Fruit fly (Drosophila melanogaster) whole organism, embryonic: ENCODE data around the gene CG42827.
A peak's percentile ranks its signal among the peaks of the same experiment; 100 is the strongest.

Source experiments
- ATbp ChIP-seq: fragments of 200-800 bp; sonication (Bioruptor generic); optimal IDR thresholded peaks from 2 replicates; lab custom pipeline; 2017; ENCODE audit warnings: missing biosample characterization, mild to moderate bottlenecking, missing genetic modification characterization, missing genetic modification reagents
- Bdp1 ChIP-seq: fragments of 200-800 bp; sonication (Bioruptor generic); optimal IDR thresholded peaks from 3 replicates; lab custom pipeline; 2016; ENCODE audit warnings: missing biosample characterization, missing genetic modification characterization
- CG10462 ChIP-seq: fragments of 200-800 bp; sonication (Bioruptor generic); optimal IDR thresholded peaks from 2 replicates; lab custom pipeline; 2016; ENCODE audit warnings: missing biosample characterization, missing genetic modification characterization
- CG12744 ChIP-seq: fragments of 200-800 bp; sonication (Bioruptor generic); optimal IDR thresholded peaks from 2 replicates; lab custom pipeline; 2016; ENCODE audit warnings: missing biosample characterization, missing genetic modification characterization
- CG13296 ChIP-seq: fragments of 200-800 bp; sonication (Bioruptor generic); optimal IDR thresholded peaks from 3 replicates; lab custom pipeline; 2018; ENCODE audit warnings: missing biosample characterization, mild to moderate bottlenecking, missing genetic modification characterization
- CG1647 ChIP-seq: fragments of 200-800 bp; sonication (Bioruptor generic); optimal IDR thresholded peaks from 3 replicates; lab custom pipeline; 2016; ENCODE audit warnings: missing biosample characterization, missing genetic modification characterization
- CG17186 ChIP-seq: fragments of 200-800 bp; sonication (Bioruptor generic); optimal IDR thresholded peaks from 3 replicates; lab custom pipeline; 2017; ENCODE audit warnings: missing biosample characterization, missing genetic modification reagents, missing genetic modification characterization
- CG17328 ChIP-seq: fragments of 200-800 bp; sonication (Bioruptor generic); IDR thresholded peaks from 2 replicates; pipeline ENCODE4 v1.3.6; 2022; ENCODE audit warnings: missing biosample characterization, missing genetic modification characterization
- CG17385 ChIP-seq: fragments of 200-800 bp; sonication (Bioruptor generic); optimal IDR thresholded peaks from 3 replicates; lab custom pipeline; 2018; ENCODE audit warnings: missing biosample characterization, mild to moderate bottlenecking, missing genetic modification characterization
- CG2678 ChIP-seq: fragments of 200-800 bp; sonication (Bioruptor generic); optimal IDR thresholded peaks from 3 replicates; lab custom pipeline; 2019; ENCODE audit warnings: missing biosample characterization, mild to moderate bottlenecking, missing genetic modification characterization, moderate library complexity
- CG32767 ChIP-seq: fragments of 200-800 bp; sonication (Bioruptor generic); IDR thresholded peaks from 2 replicates; pipeline ENCODE4 v1.3.6; 2022; ENCODE audit warnings: missing biosample characterization, missing genetic modification characterization
- CG34422 ChIP-seq: fragments of 200-800 bp; sonication (Bioruptor generic); IDR thresholded peaks from 3 replicates; pipeline ENCODE4 v1.3.6; 2022; ENCODE audit warnings: missing biosample characterization, missing genetic modification characterization
- CG4360 ChIP-seq: fragments of 200-800 bp; sonication (Bioruptor generic); IDR thresholded peaks from 2 replicates; pipeline ENCODE4 v1.3.6; 2022; ENCODE audit warnings: missing biosample characterization, missing genetic modification characterization
- CG4820 ChIP-seq: fragments of 200-800 bp; sonication (Bioruptor generic); optimal IDR thresholded peaks from 3 replicates; lab custom pipeline; 2016; ENCODE audit warnings: missing biosample characterization, missing genetic modification characterization
- CG5953 ChIP-seq: fragments of 200-800 bp; sonication (Bioruptor generic); IDR thresholded peaks from 2 replicates; pipeline ENCODE4 v1.3.6; 2022; ENCODE audit warnings: missing biosample characterization, missing genetic modification characterization
- CG6791 ChIP-seq: fragments of 200-800 bp; sonication (Bioruptor generic); IDR thresholded peaks from 3 replicates; pipeline ENCODE4 v1.3.6; 2022; ENCODE audit warnings: missing biosample characterization, missing genetic modification characterization; ENCODE audit not compliant: partially characterized antibody
- CG8281 ChIP-seq: fragments of 200-800 bp; sonication (Bioruptor generic); optimal IDR thresholded peaks from 2 replicates; lab custom pipeline; 2018; ENCODE audit warnings: missing biosample characterization, mild to moderate bottlenecking, missing genetic modification characterization, moderate library complexity
- CG8388 ChIP-seq: fragments of 200-800 bp; sonication (Bioruptor generic); optimal IDR thresholded peaks from 2 replicates; lab custom pipeline; 2019; ENCODE audit warnings: missing biosample characterization, mild to moderate bottlenecking, missing genetic modification characterization, moderate library complexity
- Ets65A ChIP-seq: fragments of 200-800 bp; sonication (Bioruptor generic); peaks from one replicate; lab custom pipeline; 2016; ENCODE audit warnings: missing biosample characterization, missing genetic modification characterization
- GATAe ChIP-seq: fragments of 200-800 bp; sonication (Bioruptor generic); conservative IDR thresholded peaks from 2 replicates; pipeline ENCODE4 v1.3.6; 2022; ENCODE audit warnings: missing biosample characterization, missing genetic modification characterization
- H15 ChIP-seq: fragments of 200-800 bp; sonication (Bioruptor generic); IDR thresholded peaks from 3 replicates; pipeline ENCODE4 v1.3.6; 2022; ENCODE audit warnings: missing biosample characterization, missing genetic modification characterization
- Hey ChIP-seq: fragments of 200-800 bp; sonication (Bioruptor generic); optimal IDR thresholded peaks from 3 replicates; lab custom pipeline; 2018; ENCODE audit warnings: missing biosample characterization, mild to moderate bottlenecking, missing genetic modification characterization
- Hsf ChIP-seq: fragments of 200-800 bp; sonication (Bioruptor generic); optimal IDR thresholded peaks from 3 replicates; lab custom pipeline; 2016; ENCODE audit warnings: missing biosample characterization, missing genetic modification characterization
- Kr ChIP-seq: fragments of 200-800 bp; sonication (Bioruptor generic); optimal IDR thresholded peaks from 2 replicates; lab custom pipeline; 2017; ENCODE audit warnings: missing biosample characterization, mild to moderate bottlenecking, missing genetic modification characterization
- Myb ChIP-seq: fragments of 200-800 bp; sonication (Bioruptor generic); optimal IDR thresholded peaks from 2 replicates; lab custom pipeline; 2016; ENCODE audit warnings: missing biosample characterization, missing genetic modification characterization
- Spps ChIP-seq: fragments of 200-800 bp; sonication (Bioruptor generic); optimal IDR thresholded peaks from 2 replicates; lab custom pipeline; 2018; ENCODE audit warnings: missing biosample characterization, mild to moderate bottlenecking, missing genetic modification characterization
- Xrp1 ChIP-seq: fragments of 200-800 bp; sonication (Bioruptor generic); IDR thresholded peaks from 2 replicates; pipeline ENCODE4 v1.3.6; 2022; ENCODE audit warnings: missing biosample characterization, missing genetic modification characterization
- crp ChIP-seq, 2 experiments: fragments of 200-800 bp; sonication (Bioruptor generic); optimal IDR thresholded peaks; 2 replicates in 1 of 2; 3 replicates in 1 of 2; lab custom pipeline; 2017; ENCODE audit warnings: missing biosample characterization in 2 of 2, missing genetic modification characterization in 2 of 2, mild to moderate bottlenecking in 1 of 2, moderate library complexity in 1 of 2
- dmrt11E ChIP-seq: fragments of 200-800 bp; sonication (Bioruptor generic); optimal IDR thresholded peaks from 3 replicates; lab custom pipeline; 2018; ENCODE audit warnings: missing biosample characterization, mild to moderate bottlenecking, missing genetic modification characterization, moderate library complexity
- fd64A ChIP-seq: fragments of 200-800 bp; sonication (Bioruptor generic); optimal IDR thresholded peaks from 3 replicates; lab custom pipeline; 2018; ENCODE audit warnings: missing biosample characterization, mild to moderate bottlenecking, missing genetic modification characterization
- grau ChIP-seq: fragments of 200-800 bp; optimal IDR thresholded peaks from 3 replicates; lab custom pipeline; 2019; ENCODE audit warnings: missing biosample characterization, mild to moderate bottlenecking, missing genetic modification characterization, moderate library complexity
- nom ChIP-seq: fragments of 200-800 bp; sonication (Bioruptor generic); optimal IDR thresholded peaks from 2 replicates; lab custom pipeline; 2017; ENCODE audit warnings: missing biosample characterization, missing genetic modification characterization, mild to moderate bottlenecking, moderate library complexity, missing genetic modification reagents
- row ChIP-seq: fragments of 200-800 bp; sonication (Bioruptor generic); IDR thresholded peaks from 3 replicates; pipeline ENCODE4 v1.3.6; 2022; ENCODE audit warnings: missing biosample characterization, missing genetic modification characterization
- sima ChIP-seq: fragments of 200-800 bp; sonication (Bioruptor generic); optimal IDR thresholded peaks from 2 replicates; lab custom pipeline; 2016; ENCODE audit warnings: missing biosample characterization, missing genetic modification characterization
- sqz ChIP-seq: fragments of 200-800 bp; sonication (Bioruptor generic); optimal IDR thresholded peaks from 3 replicates; lab custom pipeline; 2018; ENCODE audit warnings: missing biosample characterization, mild to moderate bottlenecking, missing genetic modification characterization
- stwl ChIP-seq: fragments of 200-800 bp; sonication (Bioruptor generic); optimal IDR thresholded peaks from 3 replicates; lab custom pipeline; 2018; ENCODE audit warnings: missing biosample characterization, mild to moderate bottlenecking, missing genetic modification characterization, moderate library complexity
- tap ChIP-seq: fragments of 200-800 bp; optimal IDR thresholded peaks from 3 replicates; lab custom pipeline; 2019; ENCODE audit warnings: missing biosample characterization, mild to moderate bottlenecking, missing genetic modification characterization, moderate library complexity
- tgo ChIP-seq: fragments of 200-800 bp; sonication (Bioruptor generic); IDR thresholded peaks from 3 replicates; pipeline ENCODE4 v1.3.6; 2022; ENCODE audit warnings: missing biosample characterization, missing genetic modification characterization
- tll ChIP-seq, 2 experiments: fragments of 200-800 bp in 1 of 2; fragments of >200 bp in 1 of 2; sonication (Bioruptor generic) in 1 of 2; optimal IDR thresholded peaks; 2 replicates each; lab custom pipeline; 2017 to 2019; ENCODE audit warnings: missing biosample characterization in 2 of 2, missing genetic modification characterization in 2 of 2, mild to moderate bottlenecking in 1 of 2, moderate library complexity in 1 of 2
- zfh1 ChIP-seq: fragments of 200-800 bp; sonication (Bioruptor generic); IDR thresholded peaks from 3 replicates; pipeline ENCODE4 v1.3.6; 2022; ENCODE audit warnings: missing biosample characterization, missing genetic modification characterization

CG42827 gene

DNA sequence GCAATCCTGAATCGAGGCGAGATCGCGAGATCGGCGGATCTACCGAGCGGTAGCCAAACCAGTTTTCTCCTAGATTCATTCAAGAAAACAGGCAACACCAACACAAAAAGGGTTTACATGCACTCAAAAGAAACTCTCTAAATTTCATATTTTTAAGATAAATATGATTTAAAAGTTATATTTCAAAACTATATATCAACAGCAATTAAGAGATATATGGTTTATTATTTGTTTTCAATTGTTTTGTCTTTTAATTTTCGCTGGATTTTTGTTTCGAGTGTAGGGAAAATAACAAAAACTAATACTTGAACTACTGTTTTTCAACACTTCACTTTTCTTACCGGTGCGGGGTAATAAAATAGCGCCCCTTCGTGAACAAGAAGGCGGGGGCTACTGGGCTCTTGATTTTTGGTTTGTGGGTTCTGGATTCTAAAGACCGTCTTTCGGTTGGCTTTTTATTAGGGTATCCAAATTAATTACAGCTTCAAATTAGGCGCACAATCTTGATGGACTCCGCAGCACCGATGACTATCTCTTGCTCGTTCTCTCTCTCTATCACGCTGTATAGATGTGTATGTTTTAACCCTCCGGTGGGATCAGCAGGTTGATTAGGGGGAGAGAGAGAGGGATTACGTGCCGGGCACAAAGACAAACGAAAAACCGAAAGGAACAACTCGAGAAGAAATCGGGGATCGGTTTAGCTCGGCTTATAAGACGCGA, 27.5 kb upstream of the CG42827 start (continued):
- no peak for TF ChIP-seq CG8281 (tag; lab: Kevin White, UChicago)
- no peak for TF ChIP-seq sima (GFP tag; lab: Kevin White, UChicago)
- TF ChIP-seq zfh1 (GFP tag; lab: Robert Waterston, UW), result 0 out of 3 replicates have a peak, but pooled peaks have one; percentile 35
- peak; percentile 87 for TF ChIP-seq dmrt11E (tag; lab: Kevin White, UChicago)
- no peak for TF ChIP-seq ATbp (GFP tag; lab: Kevin White, UChicago)
- no peak for TF ChIP-seq Hey
- no peak for TF ChIP-seq H15 (GFP tag; lab: Robert Waterston, UW)
- no peak for TF ChIP-seq Bdp1 (GFP tag; lab: Kevin White, UChicago)
- peak; percentile 63 for TF ChIP-seq Spps (tag; lab: Kevin White, UChicago)
- TF ChIP-seq tap (tag; lab: Kevin White, UChicago), result peak; percentile 4
- TF ChIP-seq CG2678 (tag; lab: Kevin White, UChicago), result peak; percentile 43
- no peak for TF ChIP-seq CG17186 (GFP tag; lab: Kevin White, UChicago)
- TF ChIP-seq CG34422 (GFP tag; lab: Robert Waterston, UW), result no peak
- TF ChIP-seq GATAe (GFP tag; lab: Robert Waterston, UW), result no peak
- TF ChIP-seq Kr (GFP tag; lab: Kevin White, UChicago), result peak; percentile 56
- peak; percentile 17 for TF ChIP-seq stwl (tag; lab: Kevin White, UChicago)
- peak in 1 of 2 experiments; percentile 14 for TF ChIP-seq tll (GFP tag; optimal IDR thresholded peaks at IDR 0.05; lab: Kevin White, UChicago)
- TF ChIP-seq Myb (GFP tag; lab: Kevin White, UChicago), result no peak
- peak; percentile 56 for TF ChIP-seq CG8388 (GFP tag; lab: Kevin White, UChicago)
- peak; percentile 84 for TF ChIP-seq Xrp1 (GFP tag; lab: Robert Waterston, UW)
- TF ChIP-seq Ets65A (GFP tag; lab: Kevin White, UChicago), result no peak
- peak; percentile 40 for TF ChIP-seq CG17328 (GFP tag; lab: Robert Waterston, UW)
- no peak for TF ChIP-seq CG1647 (GFP tag; lab: Kevin White, UChicago)
- peak; percentile 6 for TF ChIP-seq Hsf (GFP tag; lab: Kevin White, UChicago)
- 0 out of 3 replicates have a peak, but pooled peaks have one; percentile 13 for TF ChIP-seq tgo
- no peak for TF ChIP-seq crp (GFP tag; optimal IDR thresholded peaks at IDR 0.05; lab: Kevin White, UChicago)
- 0 out of 2 replicates have a peak, but pooled peaks have one; percentile 33 for TF ChIP-seq CG4360
- TF ChIP-seq CG6791 (GFP tag; lab: Robert Waterston, UW), result no peak
- peak; percentile 29 for TF ChIP-seq CG4820 (GFP tag; lab: Kevin White, UChicago)
- no peak for TF ChIP-seq CG13296 (GFP tag; lab: Kevin White, UChicago)
- no peak for TF ChIP-seq CG12744 (GFP tag; lab: Kevin White, UChicago)
- peak; percentile 9 for TF ChIP-seq CG17385 (GFP tag; lab: Kevin White, UChicago)
- TF ChIP-seq nom (GFP tag; lab: Kevin White, UChicago), result peak; percentile 24
- TF ChIP-seq sqz, result no peak
- no peak for TF ChIP-seq CG10462 (GFP tag; lab: Kevin White, UChicago)
- 0 out of 2 replicates have a peak, but pooled peaks have one; percentile 15 for TF ChIP-seq CG32767 (GFP tag; lab: Robert Waterston, UW)
- peak; percentile 42 for TF ChIP-seq grau
- no peak for TF ChIP-seq CG5953 (GFP tag; lab: Robert Waterston, UW)
- TF ChIP-seq row (GFP tag; lab: Robert Waterston, UW), result peak; percentile 58
- TF ChIP-seq fd64A (GFP tag; lab: Kevin White, UChicago), result no peak
- TF ChIP-seq, all 482 proteins: peak for 113
